Fruit fly (Drosophila melanogaster): ENCODE measurements around the gene jvl.
A peak's percentile ranks its signal among the peaks of the same experiment; 100 is the strongest.

DNA sequence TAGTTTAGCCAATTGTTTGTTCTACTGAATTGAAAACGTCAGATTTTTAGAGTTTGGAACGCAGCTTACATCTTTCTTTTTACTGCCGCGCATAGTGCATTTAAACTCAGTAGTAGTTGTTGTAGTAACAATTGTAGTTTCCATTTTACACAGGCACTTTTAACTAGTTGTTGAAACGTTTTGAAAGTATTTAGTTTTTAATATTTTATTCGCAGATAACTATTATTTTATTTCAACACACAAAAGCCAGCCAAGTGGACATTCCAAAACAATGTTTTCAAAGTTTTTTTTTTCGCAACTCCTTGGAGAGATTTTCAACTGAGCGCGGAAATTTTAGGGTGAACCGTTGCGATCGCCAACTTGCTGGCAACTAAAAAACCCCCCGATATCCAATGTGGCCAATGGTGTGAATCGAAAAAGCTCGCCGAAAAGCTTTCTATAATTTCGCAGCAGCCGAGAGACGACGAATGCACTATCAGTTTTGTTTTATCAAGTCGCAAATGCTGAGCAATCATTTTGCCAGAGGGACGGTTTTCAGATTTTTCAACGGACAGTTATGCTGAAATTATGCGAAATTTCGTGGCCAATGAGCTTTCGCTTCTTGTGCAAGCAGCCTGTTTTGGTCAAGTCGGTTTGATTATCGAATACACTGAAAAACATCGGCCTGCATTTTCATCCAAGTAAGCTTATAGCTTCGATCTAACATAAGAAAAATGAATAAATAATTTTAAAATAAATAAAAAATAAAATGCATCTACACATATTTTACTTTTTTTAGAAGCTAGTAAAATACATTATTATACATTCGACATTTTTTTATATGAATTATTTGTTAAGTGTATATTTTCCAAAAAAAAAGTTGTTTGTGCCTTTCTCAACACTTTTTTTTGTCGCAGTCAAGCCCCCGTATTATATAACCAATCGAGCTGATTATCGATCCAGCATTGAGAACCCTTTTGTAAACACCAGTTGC, 12.4 kb upstream of the jvl start:
- TF ChIP-seq CG7368 (GFP tag; optimal IDR thresholded peaks at IDR 0.05) (peak; percentile 69), Eip78C (GFP tag) (peak; percentile 90), CG8632 (GFP tag; optimal IDR thresholded peaks at IDR 0.05) (peak; percentile 81), Sox14 (GFP tag; optimal IDR thresholded peaks at IDR 0.05) (no peak), Gug (GFP tag; IDR thresholded peaks at IDR 0.05) (peak; percentile 57), vri (GFP tag; optimal IDR thresholded peaks at IDR 0.05) (peak; percentile 65), lz (GFP tag; optimal IDR thresholded peaks at IDR 0.05) (peak; percentile 37), Sox15 (GFP tag; optimal IDR thresholded peaks at IDR 0.05) (peak; percentile 23), Met (GFP tag; optimal IDR thresholded peaks at IDR 0.05) (peak; percentile 59), Ets96B (tag; optimal IDR thresholded peaks at IDR 0.05) (peak; percentile 9), esn (GFP tag; optimal IDR thresholded peaks at IDR 0.05) (peak; percentile 71), Smox (GFP tag; optimal IDR thresholded peaks at IDR 0.05) (peak; percentile 65)

All from whole organism, prepupa.